Worm (Caenorhabditis elegans) whole organism, L1 larva: Measurements from ENCODE around the gene C46H3.2.
A peak's percentile ranks its signal among the peaks of the same experiment; 100 is the strongest.

Experiments
- Y116A8C.19 ChIP-seq: sonication (generic microtip); optimal IDR thresholded peaks from 2 replicates; lab custom pipeline; 2016; ENCODE audit warnings: missing compliant biosample characterization, missing genetic modification characterization, borderline replicate concordance
- blmp-1 ChIP-seq: fragments of 150-350 bp; optimal IDR thresholded peaks from 2 replicates; lab custom pipeline; 2014; ENCODE audit warnings: missing biosample characterization, missing genetic modification characterization
- ces-1 ChIP-seq: fragments of 150-350 bp; optimal IDR thresholded peaks from 2 replicates; lab custom pipeline; 2014; ENCODE audit warnings: missing biosample characterization, missing genetic modification reagents, missing genetic modification characterization
- efl-1 ChIP-seq, 4 experiments: fragments of 150-350 bp; optimal IDR thresholded peaks in 3 of 4; peaks in 1 of 4; 1 replicate in 1 of 4; 2 replicates in 3 of 4; lab custom pipeline; 2014; ENCODE audit warnings: missing biosample characterization in 2 of 4, missing genetic modification characterization in 2 of 4, missing genetic modification reagents in 2 of 4
- efl-3 ChIP-seq: fragments of 200-800 bp; sonication (Bioruptor generic); optimal IDR thresholded peaks from 2 replicates; lab custom pipeline; 2018; ENCODE audit warnings: mild to moderate bottlenecking, missing genetic modification characterization, missing compliant biosample characterization
- ets-5 ChIP-seq: fragments of 200-800 bp; sonication (Bioruptor generic); IDR thresholded peaks from 2 replicates; pipeline ENCODE4 v1.3.6; 2022; ENCODE audit warnings: missing genetic modification characterization, missing compliant biosample characterization
- fkh-10 ChIP-seq: sonication (generic microtip); optimal IDR thresholded peaks from 2 replicates; lab custom pipeline; 2017; ENCODE audit warnings: missing biosample characterization, missing genetic modification reagents, missing genetic modification characterization
- fkh-4 ChIP-seq: sonication (generic microtip); optimal IDR thresholded peaks from 2 replicates; lab custom pipeline; 2016; ENCODE audit warnings: missing compliant biosample characterization, missing genetic modification characterization, borderline replicate concordance
- fkh-8 ChIP-seq: sonication (generic microtip); optimal IDR thresholded peaks from 2 replicates; lab custom pipeline; 2016; ENCODE audit warnings: mild to moderate bottlenecking, missing genetic modification characterization, missing compliant biosample characterization
- fos-1 ChIP-seq: fragments of 150-350 bp; optimal IDR thresholded peaks from 2 replicates; lab custom pipeline; 2014; ENCODE audit warnings: missing biosample characterization, missing genetic modification characterization
- hlh-17 ChIP-seq: fragments of 200-800 bp; sonication (Bioruptor generic); optimal IDR thresholded peaks from 2 replicates; lab custom pipeline; 2018; ENCODE audit warnings: missing genetic modification characterization, mild to moderate bottlenecking, missing compliant biosample characterization, moderate library complexity, borderline replicate concordance
- hlh-4 ChIP-seq: sonication (generic microtip); optimal IDR thresholded peaks from 2 replicates; lab custom pipeline; 2016; ENCODE audit warnings: mild to moderate bottlenecking, missing genetic modification characterization, missing compliant biosample characterization
- hpl-2 ChIP-seq: fragments of 150-350 bp; optimal IDR thresholded peaks from 2 replicates; lab custom pipeline; 2014; ENCODE audit warnings: missing biosample characterization, missing genetic modification reagents, missing genetic modification characterization
- lin-13 ChIP-seq: fragments of 150-350 bp; optimal IDR thresholded peaks from 2 replicates; lab custom pipeline; 2014; ENCODE audit warnings: missing biosample characterization, missing genetic modification reagents, missing genetic modification characterization
- lin-14 ChIP-seq: fragments of 200-800 bp; sonication (Bioruptor generic); optimal IDR thresholded peaks from 2 replicates; lab custom pipeline; 2018; ENCODE audit warnings: mild to moderate bottlenecking, missing genetic modification characterization, moderate library complexity, missing compliant biosample characterization
- lin-15B ChIP-seq: fragments of 150-350 bp; sonication (generic microtip); optimal IDR thresholded peaks from 3 replicates; lab custom pipeline; 2014; ENCODE audit warnings: missing biosample characterization, missing genetic modification characterization
- lin-35 ChIP-seq, 2 experiments: fragments of 150-350 bp; optimal IDR thresholded peaks; 2 replicates each; lab custom pipeline; 2014; ENCODE audit warnings: missing biosample characterization in 2 of 2, missing genetic modification characterization in 2 of 2, missing genetic modification reagents in 2 of 2
- lir-3 ChIP-seq: sonication (generic microtip); optimal IDR thresholded peaks from 2 replicates; lab custom pipeline; 2016; ENCODE audit warnings: mild to moderate bottlenecking, missing genetic modification characterization, moderate library complexity, missing compliant biosample characterization; ENCODE audit not compliant: poor library complexity
- mdl-1 ChIP-seq, 2 experiments: fragments of 150-350 bp; optimal IDR thresholded peaks; 2 replicates each; lab custom pipeline; 2014 to 2017; ENCODE audit warnings: missing biosample characterization in 2 of 2, missing genetic modification characterization in 2 of 2, inconsistent platforms in 1 of 2
- nhr-12 ChIP-seq: sonication (generic microtip); optimal IDR thresholded peaks from 2 replicates; lab custom pipeline; 2017; ENCODE audit warnings: missing biosample characterization, missing genetic modification characterization
- nhr-20 ChIP-seq: sonication (generic microtip); optimal IDR thresholded peaks from 2 replicates; lab custom pipeline; 2016; ENCODE audit warnings: mild to moderate bottlenecking, missing genetic modification characterization, missing compliant biosample characterization
- nhr-237 ChIP-seq: fragments of 150-350 bp; optimal IDR thresholded peaks from 2 replicates; lab custom pipeline; 2014; ENCODE audit warnings: missing biosample characterization, missing genetic modification characterization
- nhr-85 ChIP-seq: sonication (generic microtip); peaks from one replicate; lab custom pipeline; 2016; ENCODE audit warnings: missing genetic modification characterization, inconsistent platforms, missing compliant biosample characterization
- rnt-1 ChIP-seq: sonication (generic microtip); optimal IDR thresholded peaks from 2 replicates; lab custom pipeline; 2016; ENCODE audit warnings: mild to moderate bottlenecking, missing genetic modification characterization, moderate library complexity, missing compliant biosample characterization
- skn-1 ChIP-seq: fragments of 150-350 bp; optimal IDR thresholded peaks from 2 replicates; lab custom pipeline; 2014; ENCODE audit warnings: missing biosample characterization, missing genetic modification characterization
- tbx-2 ChIP-seq: sonication (generic microtip); optimal IDR thresholded peaks from 2 replicates; lab custom pipeline; 2016; ENCODE audit warnings: missing genetic modification characterization, missing compliant biosample characterization
- unc-130 ChIP-seq: fragments of 150-350 bp; optimal IDR thresholded peaks from 2 replicates; lab custom pipeline; 2017; ENCODE audit warnings: missing biosample characterization, missing genetic modification characterization, inconsistent platforms
- unc-30 ChIP-seq: sonication (generic microtip); optimal IDR thresholded peaks from 2 replicates; lab custom pipeline; 2017; ENCODE audit warnings: missing biosample characterization, missing genetic modification characterization
- unc-98 ChIP-seq: fragments of 200-800 bp; sonication (Bioruptor generic); IDR thresholded peaks from 2 replicates; pipeline ENCODE4 v1.3.6; 2022; ENCODE audit warnings: missing genetic modification characterization, missing compliant biosample characterization
- xbp-1 ChIP-seq: sonication (generic microtip); optimal IDR thresholded peaks from 2 replicates; lab custom pipeline; 2016; ENCODE audit warnings: missing genetic modification characterization, missing compliant biosample characterization
- zip-4 ChIP-seq: fragments of 200-800 bp; sonication (Bioruptor generic); optimal IDR thresholded peaks from 2 replicates; lab custom pipeline; 2018; ENCODE audit warnings: mild to moderate bottlenecking, missing genetic modification characterization, moderate library complexity, missing compliant biosample characterization

The C46H3.2 gene

ce11 chrX:1191582-1191981 is 39.0 kb downstream of the C46H3.2 start, which contains the start of gene T13G4.4:
Gene T13G4.4, minus strand, starts transcription at chrX:1191678.
- TF ChIP-seq Y116A8C.19 (tag; lab: Kevin White, UChicago), result no peak
- no peak for TF ChIP-seq hpl-2
- peak; percentile 26 for TF ChIP-seq nhr-85
- TF ChIP-seq skn-1 (tag; lab: Kevin White, UChicago), result no peak
- no peak for TF ChIP-seq mdl-1 (tag; optimal IDR thresholded peaks at IDR 0.05; lab: Kevin White, UChicago)
- TF ChIP-seq zip-4 (GFP tag; lab: Kevin White, UChicago), result no peak
- no peak for TF ChIP-seq fkh-4
- no peak for TF ChIP-seq lir-3 (tag; lab: Kevin White, UChicago)
- TF ChIP-seq blmp-1 (tag; lab: Kevin White, UChicago), result peak; percentile 45

ce11 chrX:1185474-1185873 is 45.1 kb downstream of the C46H3.2 start:
- TF ChIP-seq fkh-10 (peak; percentile 69), xbp-1 (tag; lab: Kevin White, UChicago) (no peak), nhr-85 (no peak), fkh-4 (no peak), hlh-17 (no peak), hlh-4 (tag; lab: Kevin White, UChicago) (no peak), efl-1 (optimal IDR thresholded peaks at IDR 0.05; lab: Kevin White, UChicago) (no peak), efl-1 (GFP tag; optimal IDR thresholded peaks at IDR 0.05 in 1 of 2; lab: Kevin White, UChicago) (peak in 1 of 2 experiments; percentile 50), lin-35 (GFP tag; optimal IDR thresholded peaks at IDR 0.05; lab: Kevin White, UChicago) (no peak), fos-1 (tag; lab: Kevin White, UChicago) (no peak), tbx-2 (tag; lab: Kevin White, UChicago) (no peak), lin-14 (GFP tag; lab: Kevin White, UChicago) (peak; percentile 73), ces-1 (GFP tag; lab: Kevin White, UChicago) (peak; percentile 10)
- TF ChIP-seq, all 84 proteins: peak for 4

- TF ChIP-seq rnt-1 (tag; lab: Kevin White, UChicago), result no peak
- TF ChIP-seq mdl-1 (tag; optimal IDR thresholded peaks at IDR 0.05; lab: Kevin White, UChicago), result no peak
- TF ChIP-seq lin-13 (GFP tag; lab: Kevin White, UChicago), result no peak
- no peak for TF ChIP-seq lin-15B (tag; lab: Kevin White, UChicago)
- TF ChIP-seq fkh-10, result no peak
- no peak for TF ChIP-seq unc-98 (GFP tag; lab: Robert Waterston, UW)
- no peak for TF ChIP-seq ets-5
- TF ChIP-seq efl-3 (GFP tag; lab: Kevin White, UChicago), result no peak
- TF ChIP-seq fkh-8 (tag; lab: Kevin White, UChicago), result no peak
- no peak for TF ChIP-seq nhr-20
- TF ChIP-seq nhr-12, result no peak
- TF ChIP-seq tbx-2 (tag; lab: Kevin White, UChicago), result no peak
- no peak for TF ChIP-seq unc-130
- no peak for TF ChIP-seq lin-35 (GFP tag; optimal IDR thresholded peaks at IDR 0.05; lab: Kevin White, UChicago)
- TF ChIP-seq, all 84 proteins: peak for 0
Measured at ce11 chrX:1183985-1184384, 46.6 kb downstream of the C46H3.2 start.

ce11 chrX:1183258-1183657 is 47.3 kb downstream of the C46H3.2 start:
- peak; percentile 26 for TF ChIP-seq lin-14 (GFP tag; lab: Kevin White, UChicago)
- no peak for TF ChIP-seq nhr-237
- peak; percentile 22 for TF ChIP-seq rnt-1 (tag; lab: Kevin White, UChicago)

- TF ChIP-seq unc-30 (tag; lab: Kevin White, UChicago) (no peak), lin-14 (GFP tag; lab: Kevin White, UChicago) (peak; percentile 59)
Measured at ce11 chrX:1181271-1181958, 49.1 kb downstream of the C46H3.2 start.
